Worm (Caenorhabditis elegans): ENCODE measurements around the gene trd-1.

Gene trd-1

ce11 chrIII:7376143-7376802 is 9.8 kb upstream of the trd-1 start:
- TF ChIP-seq T26A8.4 (GFP tag; IDR thresholded peaks at IDR 0.05) (peak; percentile 74), sdz-12 (GFP tag; optimal IDR thresholded peaks at IDR 0.05) (no peak), nhr-77 (tag; optimal IDR thresholded peaks at IDR 0.05) (peak; percentile 2), dmd-6 (GFP tag; IDR thresholded peaks at IDR 0.05) (peak; percentile 86), nhr-10 (tag; optimal IDR thresholded peaks at IDR 0.05) (peak; percentile 91), saeg-2 (GFP tag; IDR thresholded peaks at IDR 0.05) (peak; percentile 44; the same call in 1 of the 2 replicates), hlh-30 (tag; optimal IDR thresholded peaks at IDR 0.05; ENCODE audit: insufficient read depth) (peak; percentile 96), unc-62 (GFP tag; optimal IDR thresholded peaks at IDR 0.05 in 1 of 2) (peak in 1 of 2 experiments; percentile 98), unc-62 (tag; optimal IDR thresholded peaks at IDR 0.05) (no peak), nhr-28 (tag; optimal IDR thresholded peaks at IDR 0.05) (peak; percentile 98), mxl-3 (GFP tag; optimal IDR thresholded peaks at IDR 0.05) (peak; percentile 92), dve-1 (tag; optimal IDR thresholded peaks at IDR 0.05; ENCODE audit: insufficient read depth) (peak; percentile 86), zfp-2 (tag; optimal IDR thresholded peaks at IDR 0.05) (no peak), lsy-2 (tag; optimal IDR thresholded peaks at IDR 0.05) (peak in 1 of 2 experiments; percentile 81), ama-1 (optimal IDR thresholded peaks at IDR 0.05) (peak; percentile 77), php-3 (GFP tag; IDR thresholded peaks at IDR 0.05) (0 out of 2 replicates have a peak, but pooled peaks have one; percentile 30), egl-27 (tag; optimal IDR thresholded peaks at IDR 0.05) (no peak), set-16 (GFP tag; IDR thresholded peaks at IDR 0.05) (no peak), ZK546.5 (tag; optimal IDR thresholded peaks at IDR 0.05) (no peak), F44E2.7 (GFP tag; IDR thresholded peaks at IDR 0.05) (no peak), dpl-1 (GFP tag; optimal IDR thresholded peaks at IDR 0.05) (peak; percentile 49), zfp-3 (GFP tag; conservative IDR thresholded peaks at IDR 0.05) (0 out of 2 replicates have a peak, but pooled peaks have one; percentile 46), T20F7.1 (GFP tag; optimal IDR thresholded peaks at IDR 0.05) (peak; percentile 65), mes-2 (tag; optimal IDR thresholded peaks at IDR 0.05; ENCODE audit: poor library complexity, severe bottlenecking) (peak; percentile 46), mdt-29 (GFP tag; IDR thresholded peaks at IDR 0.05) (peak; percentile 91), egl-43 (GFP tag; IDR thresholded peaks at IDR 0.05) (peak; percentile 56; the same call in 1 of the 2 replicates), nhr-25 (tag; optimal IDR thresholded peaks at IDR 0.05; ENCODE audit: borderline replicate concordance, insufficient read depth) (peak; percentile 89), tag-97 (GFP tag; IDR thresholded peaks at IDR 0.05) (no peak), aha-1 (tag) (peak; percentile 100), arid-1 (GFP tag; conservative IDR thresholded peaks at IDR 0.05) (peak; percentile 43; the same call in 1 of the 2 replicates), nhr-102 (tag; optimal IDR thresholded peaks at IDR 0.05) (peak; percentile 87), ceh-44 (GFP tag; IDR thresholded peaks at IDR 0.05) (no peak), dmd-9 (GFP tag; IDR thresholded peaks at IDR 0.05) (no peak), Y48G9A.11 (GFP tag; IDR thresholded peaks at IDR 0.05) (no peak), lin-38 (GFP tag; IDR thresholded peaks at IDR 0.05) (no peak), nhr-76 (tag; optimal IDR thresholded peaks at IDR 0.05) (no peak), daf-16 (GFP tag; optimal IDR thresholded peaks at IDR 0.05) (no peak), daf-16 (tag; optimal IDR thresholded peaks at IDR 0.05) (peak; percentile 68), F26F4.8 (GFP tag; conservative IDR thresholded peaks at IDR 0.05) (no peak), cey-2 (tag; optimal IDR thresholded peaks at IDR 0.05; ENCODE audit: borderline replicate concordance, insufficient read depth) (peak; percentile 64), daf-12 (tag; optimal IDR thresholded peaks at IDR 0.05) (no peak), lin-39 (tag; optimal IDR thresholded peaks at IDR 0.05) (no peak), unc-130 (GFP tag; optimal IDR thresholded peaks at IDR 0.05) (no peak), madf-9 (GFP tag; conservative IDR thresholded peaks at IDR 0.05) (no peak), hif-1 (tag; optimal IDR thresholded peaks at IDR 0.05) (peak; percentile 85 to 98), zip-11 (GFP tag; IDR thresholded peaks at IDR 0.05) (no peak), attf-4 (tag; optimal IDR thresholded peaks at IDR 0.05) (no peak), lin-13 (GFP tag; optimal IDR thresholded peaks at IDR 0.05) (peak; percentile 12), rbr-2 (tag; optimal IDR thresholded peaks at IDR 0.05) (peak; percentile 55)

All from whole organism, L4 larva.